Fruit fly (Drosophila melanogaster): ENCODE measurements around the gene nAChRbeta2.

nAChRbeta2 gene

DNA sequence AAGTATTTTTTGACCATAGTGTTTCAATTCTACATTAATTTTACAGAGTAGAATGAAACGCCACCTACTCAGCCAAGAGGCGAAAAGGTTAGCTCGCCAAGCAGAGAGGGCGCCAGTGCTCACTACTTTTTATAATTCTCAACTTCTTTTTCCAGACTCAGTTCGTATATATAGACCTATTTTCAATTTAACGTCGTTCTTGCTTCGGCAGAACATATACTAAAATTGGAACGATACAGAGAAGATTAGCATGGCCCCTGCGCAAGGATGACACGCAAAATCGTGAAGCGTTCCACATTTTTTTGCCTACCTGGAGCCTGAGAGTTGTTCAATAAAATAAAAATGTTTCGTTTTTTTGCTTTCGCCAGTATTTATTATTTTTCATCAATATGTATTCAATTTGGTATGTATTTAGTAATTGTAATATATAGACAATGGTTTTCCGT, 42.1 kb upstream of the nAChRbeta2 start (continued):
- TF ChIP-seq CG6175 (GFP tag; IDR thresholded peaks at IDR 0.05), result no peak; the same call in 2 of the 3 replicates
- TF ChIP-seq zf30C (GFP tag; optimal IDR thresholded peaks at IDR 0.05), result no peak
- TF ChIP-seq fd102C (GFP tag; optimal IDR thresholded peaks at IDR 0.05), result no peak
- TF ChIP-seq Hsf (GFP tag; optimal IDR thresholded peaks at IDR 0.05), result peak; percentile 83
- TF ChIP-seq Atf-2 (GFP tag; optimal IDR thresholded peaks at IDR 0.05), result peak; percentile 36
- no peak for TF ChIP-seq CG3726 (GFP tag; IDR thresholded peaks at IDR 0.05)
- TF ChIP-seq CG3407 (GFP tag; optimal IDR thresholded peaks at IDR 0.05), result no peak
- TF ChIP-seq ato (GFP tag; IDR thresholded peaks at IDR 0.05; ENCODE audit: partially characterized antibody), result peak; percentile 92
- peak; percentile 43; the same call in 1 of the 2 replicates for TF ChIP-seq gsb (GFP tag; IDR thresholded peaks at IDR 0.05)
- peak; percentile 70 for TF ChIP-seq Meics (GFP tag; optimal IDR thresholded peaks at IDR 0.05)
- peak; percentile 65 for TF ChIP-seq CG3163 (GFP tag; optimal IDR thresholded peaks at IDR 0.05)
- TF ChIP-seq zfh1 (GFP tag; IDR thresholded peaks at IDR 0.05), result peak; percentile 76
- no peak; the same call in 1 of the 2 replicates for TF ChIP-seq CG6272 (GFP tag; IDR thresholded peaks at IDR 0.05)
- peak; percentile 78 for TF ChIP-seq az2 (GFP tag; optimal IDR thresholded peaks at IDR 0.05)
- TF ChIP-seq CG12155 (GFP tag; optimal IDR thresholded peaks at IDR 0.05), result peak; percentile 55
- TF ChIP-seq CG2199 (GFP tag; IDR thresholded peaks at IDR 0.05), result peak; percentile 99
- no peak; the same call in 2 of the 3 replicates for TF ChIP-seq row (GFP tag; IDR thresholded peaks at IDR 0.05)
- no peak for TF ChIP-seq Lim3 (GFP tag; IDR thresholded peaks at IDR 0.05)
- TF ChIP-seq CG17912 (GFP tag; optimal IDR thresholded peaks at IDR 0.05), result peak; percentile 46
- no peak for TF ChIP-seq CG15073 (GFP tag; optimal IDR thresholded peaks at IDR 0.05)
- peak; percentile 15 for TF ChIP-seq CG17568 (GFP tag; optimal IDR thresholded peaks at IDR 0.05)
- TF ChIP-seq Hr51 (GFP tag; optimal IDR thresholded peaks at IDR 0.05), result peak; percentile 56 to 62
- peak; percentile 66 for TF ChIP-seq CG7987 (GFP tag; optimal IDR thresholded peaks at IDR 0.05)
- peak; percentile 17 for TF ChIP-seq CG13775 (GFP tag; optimal IDR thresholded peaks at IDR 0.05)
- TF ChIP-seq CG15696 (tag; optimal IDR thresholded peaks at IDR 0.05), result peak; percentile 61
- TF ChIP-seq Xbp1 (GFP tag; optimal IDR thresholded peaks at IDR 0.05), result peak; percentile 86
- peak; percentile 28 for TF ChIP-seq p53 (GFP tag; optimal IDR thresholded peaks at IDR 0.05)
- TF ChIP-seq CG13296 (GFP tag; optimal IDR thresholded peaks at IDR 0.05), result peak; percentile 4
- no peak for TF ChIP-seq CG32767 (GFP tag; IDR thresholded peaks at IDR 0.05)
- TF ChIP-seq CG5953 (GFP tag; IDR thresholded peaks at IDR 0.05), result peak; percentile 48; the same call in 1 of the 2 replicates
- no peak for TF ChIP-seq CG2129 (GFP tag; IDR thresholded peaks at IDR 0.05; ENCODE audit: partially characterized antibody)
- peak; percentile 61 for TF ChIP-seq CG9609 (GFP tag; optimal IDR thresholded peaks at IDR 0.05)
- TF ChIP-seq Ravus (GFP tag; IDR thresholded peaks at IDR 0.05), result no peak
- no peak for TF ChIP-seq ATbp (GFP tag; optimal IDR thresholded peaks at IDR 0.05)
- TF ChIP-seq sug (tag; optimal IDR thresholded peaks at IDR 0.05), result peak; percentile 77
- peak; percentile 53; the same call in 2 of the 3 replicates for TF ChIP-seq Optix (GFP tag; IDR thresholded peaks at IDR 0.05)
- peak; percentile 100 for TF ChIP-seq Bdp1 (GFP tag; optimal IDR thresholded peaks at IDR 0.05)
- peak; percentile 21 for TF ChIP-seq exex (tag; optimal IDR thresholded peaks at IDR 0.05)
- TF ChIP-seq Doc2 (GFP tag; IDR thresholded peaks at IDR 0.05), result no peak
- no peak for TF ChIP-seq gce (GFP tag; IDR thresholded peaks at IDR 0.05)
- peak; percentile 13 for TF ChIP-seq luna (GFP tag; optimal IDR thresholded peaks at IDR 0.05)
- TF ChIP-seq CG17802 (tag; optimal IDR thresholded peaks at IDR 0.05), result no peak
- TF ChIP-seq ftz-f1 (GFP tag; optimal IDR thresholded peaks at IDR 0.05), result peak; percentile 61
- TF ChIP-seq gsb-n (tag; optimal IDR thresholded peaks at IDR 0.05), result peak; percentile 18
- TF ChIP-seq Chrac-16 (GFP tag; optimal IDR thresholded peaks at IDR 0.05), result peak; percentile 82
- TF ChIP-seq fd64A (GFP tag; optimal IDR thresholded peaks at IDR 0.05), result no peak
- peak; percentile 42 for TF ChIP-seq Antp (GFP tag; optimal IDR thresholded peaks at IDR 0.05)
- no peak for TF ChIP-seq salm (tag; optimal IDR thresholded peaks at IDR 0.05)
- TF ChIP-seq TFAM (GFP tag; optimal IDR thresholded peaks at IDR 0.05), result no peak
- TF ChIP-seq CG18764 (GFP tag; optimal IDR thresholded peaks at IDR 0.05), result peak; percentile 39
- no peak for TF ChIP-seq Gsc (GFP tag; IDR thresholded peaks at IDR 0.05)
